Worm (Caenorhabditis elegans): ENCODE measurements around the gene wdr-20.
A peak's percentile ranks its signal among the peaks of the same experiment; 100 is the strongest.

The wdr-20 gene

DNA sequence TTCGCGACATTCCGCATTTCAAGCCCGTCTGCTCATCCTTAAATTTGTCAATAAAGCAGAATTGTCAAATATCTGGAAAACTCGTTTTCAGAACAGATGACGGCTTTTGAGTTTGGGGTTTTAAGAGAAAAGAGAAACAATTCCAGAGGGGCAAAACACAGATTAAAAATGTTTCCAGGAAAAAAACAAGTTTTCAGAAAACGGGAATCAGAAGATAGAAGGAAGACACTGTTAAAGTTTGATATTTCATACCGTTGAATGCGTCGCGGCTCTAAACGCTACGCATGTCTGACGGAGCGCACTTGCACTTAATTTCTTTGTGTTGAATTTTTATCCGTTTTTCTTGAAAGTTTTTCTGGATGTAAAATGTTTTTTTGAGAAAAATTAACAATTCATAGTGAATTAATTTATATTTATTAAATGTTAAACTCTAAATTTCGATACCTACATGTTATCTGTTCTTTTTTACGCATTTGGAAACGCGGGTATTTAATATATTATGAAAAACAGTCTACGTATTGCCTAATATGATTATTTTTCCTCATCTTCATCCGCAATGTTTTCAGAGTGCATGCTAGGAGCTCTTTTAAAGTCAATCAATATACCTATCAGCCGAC lies at the start of gene wdr-20, which contains the start of the genes C08B6.18 and C08B6.8:
wdr-20 (minus strand) TSS at position 82 of the 617 bp plus-strand sequence.
C08B6.18 (minus strand) TSS at position 51 of the 617 bp plus-strand sequence.
C08B6.8 (plus strand) TSS at position 567 of the 617 bp plus-strand sequence.
- no peak for TF ChIP-seq mes-4 (tag; optimal IDR thresholded peaks at IDR 0.05)
- no peak for TF ChIP-seq pbrm-1 (GFP tag; IDR thresholded peaks at IDR 0.05)
- no peak for TF ChIP-seq D2030.7 (GFP tag; IDR thresholded peaks at IDR 0.05)
- no peak for TF ChIP-seq Y79H2A.3 (GFP tag; conservative IDR thresholded peaks at IDR 0.05)
- TF ChIP-seq madf-3 (GFP tag; IDR thresholded peaks at IDR 0.05), result peak; percentile 89
- TF ChIP-seq snpc-4 (GFP tag; optimal IDR thresholded peaks at IDR 0.05), result no peak
- TF ChIP-seq snpc-4 (tag; optimal IDR thresholded peaks at IDR 0.05), result peak in 1 of 4 experiments; percentile 35
- no peak for TF ChIP-seq let-607 (tag; optimal IDR thresholded peaks at IDR 0.05)
- no peak for TF ChIP-seq nfya-2 (GFP tag; IDR thresholded peaks at IDR 0.05)
- no peak for TF ChIP-seq hlh-12 (tag; optimal IDR thresholded peaks at IDR 0.05)
- no peak for TF ChIP-seq F49E8.2 (tag; optimal IDR thresholded peaks at IDR 0.05; ENCODE audit: insufficient read depth)

DNA sequence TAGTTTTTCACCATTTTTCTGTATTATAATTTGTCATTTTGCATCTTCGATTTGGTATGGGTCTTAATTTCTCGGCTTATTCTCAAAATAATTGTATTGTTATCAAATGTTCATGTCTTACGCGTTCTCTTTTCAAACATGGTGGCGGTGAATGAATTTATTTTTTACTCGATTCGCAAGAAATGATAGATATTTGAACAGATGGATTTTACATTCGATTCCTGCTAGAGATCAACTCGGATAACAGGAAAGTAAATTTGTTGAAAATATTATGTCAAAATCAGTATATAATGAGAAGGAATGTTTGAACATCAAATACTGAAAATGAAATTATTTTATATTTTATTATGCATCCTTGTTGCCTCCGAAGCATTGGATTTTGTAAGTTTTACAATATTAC lies 49.0 kb upstream of the wdr-20 start, which contains the start of gene ZK856.4:
ZK856.4 (plus strand) TSS at position 301 of the 400 bp plus-strand sequence.
- TF ChIP-seq F37B4.10 (GFP tag; IDR thresholded peaks at IDR 0.05) (no peak), F57C9.4 (tag; optimal IDR thresholded peaks at IDR 0.05) (no peak), attf-5 (GFP tag; optimal IDR thresholded peaks at IDR 0.05) (no peak), tbp1 (GFP tag; optimal IDR thresholded peaks at IDR 0.05) (no peak), ztf-25 (GFP tag; IDR thresholded peaks at IDR 0.05) (no peak), nhr-80 (tag; optimal IDR thresholded peaks at IDR 0.05) (no peak), F22D6.2 (tag; optimal IDR thresholded peaks at IDR 0.05) (no peak), egl-44 (GFP tag; IDR thresholded peaks at IDR 0.05) (no peak), snpc-1.1 (tag; optimal IDR thresholded peaks at IDR 0.05; ENCODE audit: insufficient read depth) (no peak), T26A5.8 (tag; optimal IDR thresholded peaks at IDR 0.05) (no peak), pha-4 (tag; optimal IDR thresholded peaks at IDR 0.05) (no peak), hmg-20 (GFP tag; IDR thresholded peaks at IDR 0.05) (no peak), Y95B8A.8 (GFP tag; IDR thresholded peaks at IDR 0.05) (no peak), lsl-1 (GFP tag; optimal IDR thresholded peaks at IDR 0.05) (no peak), efl-1 (GFP tag; optimal IDR thresholded peaks at IDR 0.05) (no peak)

DNA sequence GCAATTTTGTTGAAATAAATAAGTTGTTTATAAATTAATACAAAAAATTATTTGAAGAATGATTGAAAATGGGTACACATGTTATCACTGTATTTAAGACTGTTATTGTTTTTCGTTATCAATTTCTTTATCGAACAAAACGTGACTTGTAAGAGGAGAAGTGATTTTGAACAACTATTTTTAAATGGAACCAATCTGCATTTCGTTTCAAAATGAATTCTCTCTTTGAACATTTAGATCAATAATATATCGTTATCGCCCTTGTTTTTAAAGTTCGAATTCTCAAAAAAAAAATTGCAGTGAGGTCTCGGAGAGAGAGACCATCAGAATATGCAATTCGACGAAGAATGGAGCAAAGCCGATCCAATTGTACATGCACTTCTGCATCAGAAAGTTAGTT lies 45.3 kb upstream of the wdr-20 start, which contains the start of gene cul-5:
cul-5 (plus strand) TSS at position 301 of the 400 bp plus-strand sequence.
- TF ChIP-seq ceh-58 (GFP tag; IDR thresholded peaks at IDR 0.05) (no peak), D2030.7 (GFP tag; IDR thresholded peaks at IDR 0.05) (no peak), tbx-9 (tag; optimal IDR thresholded peaks at IDR 0.05; ENCODE audit: borderline replicate concordance) (no peak)

DNA sequence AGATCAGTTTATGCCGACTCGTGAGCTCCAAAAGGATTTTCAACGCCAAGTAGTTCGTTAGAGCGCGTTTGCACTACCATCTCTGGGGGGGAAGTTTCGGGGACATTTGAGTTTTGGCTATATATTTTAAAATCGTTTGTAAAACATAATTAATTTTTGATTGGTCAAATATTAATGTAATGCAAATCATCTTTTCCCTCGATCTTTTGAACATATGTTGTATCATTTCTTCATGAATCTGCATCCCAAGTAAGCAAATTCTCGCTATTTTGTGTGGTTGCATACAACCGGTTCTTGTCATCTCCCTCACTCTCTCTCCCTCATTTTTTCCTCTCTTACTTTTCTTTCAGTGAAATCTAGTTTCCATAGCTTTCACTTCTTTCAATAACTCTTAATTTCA lies 44.2 kb upstream of the wdr-20 start:
- TF ChIP-seq B0019.2 (GFP tag; conservative IDR thresholded peaks at IDR 0.05) (no peak), rcor-1 (GFP tag; IDR thresholded peaks at IDR 0.05) (no peak), C17E4.6 (GFP tag; IDR thresholded peaks at IDR 0.05) (no peak), ekl-4 (GFP tag; IDR thresholded peaks at IDR 0.05) (no peak), snpc-4 (GFP tag; optimal IDR thresholded peaks at IDR 0.05) (no peak), snpc-4 (tag; optimal IDR thresholded peaks at IDR 0.05) (peak in 2 of 4 experiments; percentile 14 to 23), Y67H2A.10 (GFP tag; conservative IDR thresholded peaks at IDR 0.05) (no peak), akir-1 (GFP tag; optimal IDR thresholded peaks at IDR 0.05) (no peak), somi-1 (GFP tag; optimal IDR thresholded peaks at IDR 0.05) (no peak), nhr-80 (tag; optimal IDR thresholded peaks at IDR 0.05) (peak; percentile 16), efl-1 (GFP tag; optimal IDR thresholded peaks at IDR 0.05) (no peak), ztf-28 (GFP tag; IDR thresholded peaks at IDR 0.05) (no peak), F22D6.2 (tag; optimal IDR thresholded peaks at IDR 0.05) (no peak), atf-7 (tag; optimal IDR thresholded peaks at IDR 0.05) (no peak), ceh-100 (GFP tag; IDR thresholded peaks at IDR 0.05) (peak; percentile 91), hmg-1.2 (GFP tag; IDR thresholded peaks at IDR 0.05) (peak; percentile 10; the same call in 1 of the 2 replicates), chd-7 (tag; optimal IDR thresholded peaks at IDR 0.05) (no peak), ceh-79 (tag; optimal IDR thresholded peaks at IDR 0.05) (no peak), madf-8 (GFP tag; conservative IDR thresholded peaks at IDR 0.05) (no peak), repo-1 (tag; optimal IDR thresholded peaks at IDR 0.05) (no peak), ztf-6 (GFP tag; IDR thresholded peaks at IDR 0.05) (no peak)

All from whole organism, young adult.